Fruit fly (Drosophila melanogaster): ENCODE measurements around the gene Nedd4.

Nedd4 gene

dm6 chr3L:17576886-17577271 lies 47.0 kb downstream of the Nedd4 start:
- no peak for TF ChIP-seq CG12219 (GFP tag; optimal IDR thresholded peaks at IDR 0.05)
- TF ChIP-seq bsh (GFP tag; optimal IDR thresholded peaks at IDR 0.05): peak in 1 of 2 experiments; percentile 18

- TF ChIP-seq Hr39 (optimal IDR thresholded peaks at IDR 0.05) (peak; percentile 71), zen2 (GFP tag; IDR thresholded peaks at IDR 0.05; ENCODE audit: partially characterized antibody) (0 out of 3 replicates have a peak, but pooled peaks have one; percentile 11), Ets65A (GFP tag) (peak; percentile 90), tup (GFP tag; optimal IDR thresholded peaks at IDR 0.05) (no peak), cg (GFP tag; optimal IDR thresholded peaks at IDR 0.05) (peak; percentile 76), nerfin-2 (GFP tag; IDR thresholded peaks at IDR 0.05; ENCODE audit: partially characterized antibody) (0 out of 2 replicates have a peak, but pooled peaks have one; percentile 20), sr (GFP tag; IDR thresholded peaks at IDR 0.05) (0 out of 3 replicates have a peak, but pooled peaks have one; percentile 32), crol (GFP tag; IDR thresholded peaks at IDR 0.05) (peak; percentile 71), CG17385 (GFP tag; optimal IDR thresholded peaks at IDR 0.05) (peak; percentile 32), Trl (optimal IDR thresholded peaks at IDR 0.05) (peak; percentile 67 to 86), Trl (GFP tag; optimal IDR thresholded peaks at IDR 0.05) (no peak), lbe (GFP tag; optimal IDR thresholded peaks at IDR 0.05) (peak; percentile 65), knrl (GFP tag; IDR thresholded peaks at IDR 0.05; ENCODE audit: partially characterized antibody) (no peak), chinmo (GFP tag; IDR thresholded peaks at IDR 0.05; ENCODE audit: partially characterized antibody) (0 out of 4 replicates have a peak, but pooled peaks have one; percentile 24), z (GFP tag; IDR thresholded peaks at IDR 0.05) (peak; percentile 77), CG12769 (tag; optimal IDR thresholded peaks at IDR 0.05) (peak; percentile 18), MBD-R2 (GFP tag; IDR thresholded peaks at IDR 0.05) (no peak), Drgx (GFP tag; IDR thresholded peaks at IDR 0.05) (peak; percentile 25; the same call in 1 of the 2 replicates), slou (GFP tag; optimal IDR thresholded peaks at IDR 0.05) (no peak), CG3847 (GFP tag; IDR thresholded peaks at IDR 0.05) (no peak), Hr78 (GFP tag; optimal IDR thresholded peaks at IDR 0.05) (peak in 1 of 2 experiments; percentile 11), Blimp-1 (GFP tag; optimal IDR thresholded peaks at IDR 0.05) (peak; percentile 90)
Observed at dm6 chr3L:17577530-17578351, 47.9 kb downstream of the Nedd4 start.

DNA sequence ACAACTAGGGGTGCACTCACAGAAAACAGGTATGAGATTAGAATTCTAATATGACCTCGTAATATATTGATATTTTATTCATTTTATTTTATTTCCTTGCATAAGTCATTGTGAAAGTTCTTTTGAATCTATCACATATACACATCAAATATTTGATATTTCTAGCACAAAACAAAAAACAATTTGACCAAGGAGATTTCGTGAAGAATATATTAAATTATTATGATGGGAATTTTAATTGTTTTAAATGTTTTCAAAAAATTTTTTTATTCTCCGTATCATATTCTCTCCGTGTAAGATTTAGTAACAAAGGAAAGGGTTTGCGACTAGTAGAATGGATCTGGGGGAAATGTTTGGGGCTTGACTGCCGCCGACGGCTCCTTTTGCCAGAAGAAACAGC lies 48.5 kb downstream of the Nedd4 start:
- TF ChIP-seq zfh1 (GFP tag; IDR thresholded peaks at IDR 0.05): no peak
- no peak for TF ChIP-seq pfk (GFP tag; optimal IDR thresholded peaks at IDR 0.05)
- TF ChIP-seq Hr78 (GFP tag; optimal IDR thresholded peaks at IDR 0.05): no peak
- TF ChIP-seq jing (GFP tag; optimal IDR thresholded peaks at IDR 0.05): no peak
- TF ChIP-seq Mad (GFP tag; optimal IDR thresholded peaks at IDR 0.05): no peak
- no peak for TF ChIP-seq chif (GFP tag; optimal IDR thresholded peaks at IDR 0.05)
- TF ChIP-seq MESR4 (GFP tag; optimal IDR thresholded peaks at IDR 0.05): no peak
- no peak for TF ChIP-seq klu (GFP tag; IDR thresholded peaks at IDR 0.05)
- TF ChIP-seq nom (GFP tag; optimal IDR thresholded peaks at IDR 0.05): peak; percentile 94
- no peak for TF ChIP-seq Lhr (GFP tag; optimal IDR thresholded peaks at IDR 0.05)
- peak in 1 of 2 experiments; percentile 88 for TF ChIP-seq bsh (GFP tag; optimal IDR thresholded peaks at IDR 0.05)
- no peak for TF ChIP-seq gro (GFP tag; optimal IDR thresholded peaks at IDR 0.05)
- TF ChIP-seq Meics (GFP tag; optimal IDR thresholded peaks at IDR 0.05): no peak
- no peak for TF ChIP-seq salm (tag; optimal IDR thresholded peaks at IDR 0.05)
- no peak for TF ChIP-seq danr (GFP tag; IDR thresholded peaks at IDR 0.05)
- peak; percentile 83 for TF ChIP-seq Drgx (GFP tag; IDR thresholded peaks at IDR 0.05)
- TF ChIP-seq mam (GFP tag; optimal IDR thresholded peaks at IDR 0.05): no peak
- TF ChIP-seq esg (GFP tag; conservative IDR thresholded peaks at IDR 0.05): no peak
- TF ChIP-seq CG4854 (GFP tag; optimal IDR thresholded peaks at IDR 0.05): no peak
- no peak for TF ChIP-seq fd3F (GFP tag; optimal IDR thresholded peaks at IDR 0.05)
- TF ChIP-seq corto (GFP tag; optimal IDR thresholded peaks at IDR 0.05): peak; percentile 74
- no peak for TF ChIP-seq Neu2 (GFP tag; optimal IDR thresholded peaks at IDR 0.05; ENCODE audit: borderline replicate concordance)
- TF ChIP-seq CG32772 (GFP tag; IDR thresholded peaks at IDR 0.05): no peak
- TF ChIP-seq lbe (GFP tag; optimal IDR thresholded peaks at IDR 0.05): peak; percentile 68
- no peak for TF ChIP-seq al (GFP tag; IDR thresholded peaks at IDR 0.05)
- no peak for TF ChIP-seq gt (GFP tag; IDR thresholded peaks at IDR 0.05)
